Fruit fly (Drosophila melanogaster): ENCODE results near the gene CG2865.
A peak's percentile ranks its signal among the peaks of the same experiment; 100 is the strongest.

Gene CG2865

dm6 chrX:2259763-2260162 lies 33.4 kb downstream of the CG2865 start, which contains the start of gene CG3078:
TSS of gene CG3078 (minus strand) at chrX:2259863.
- no peak for TF ChIP-seq HLH106 (tag; optimal IDR thresholded peaks at IDR 0.05)
- no peak for TF ChIP-seq tai (GFP tag; optimal IDR thresholded peaks at IDR 0.05)
- TF ChIP-seq h (GFP tag; optimal IDR thresholded peaks at IDR 0.05): no peak
- no peak for TF ChIP-seq sage (GFP tag; optimal IDR thresholded peaks at IDR 0.05)
- no peak for TF ChIP-seq Myc (optimal IDR thresholded peaks at IDR 0.05)
- no peak for TF ChIP-seq Hr78 (GFP tag; optimal IDR thresholded peaks at IDR 0.05)
- TF ChIP-seq Sp1 (GFP tag; optimal IDR thresholded peaks at IDR 0.05): no peak
- TF ChIP-seq Hr83 (GFP tag; optimal IDR thresholded peaks at IDR 0.05; ENCODE audit: poor library complexity, severe bottlenecking): no peak
- TF ChIP-seq fru (GFP tag; optimal IDR thresholded peaks at IDR 0.05): no peak
- TF ChIP-seq brk (GFP tag; optimal IDR thresholded peaks at IDR 0.05): no peak
- no peak for TF ChIP-seq CrebA (GFP tag; optimal IDR thresholded peaks at IDR 0.05; ENCODE audit: borderline replicate concordance)
- TF ChIP-seq dl (GFP tag; optimal IDR thresholded peaks at IDR 0.05; ENCODE audit: insufficient read depth in 1 of 2, partially characterized antibody in 2 of 2): no peak
- TF ChIP-seq Dif (GFP tag; optimal IDR thresholded peaks at IDR 0.05; ENCODE audit: partially characterized antibody): no peak
- no peak for TF ChIP-seq psq (GFP tag; optimal IDR thresholded peaks at IDR 0.05)
- no peak for TF ChIP-seq sv (GFP tag; optimal IDR thresholded peaks at IDR 0.05)
- TF ChIP-seq Jra (GFP tag; optimal IDR thresholded peaks at IDR 0.05): no peak
- TF ChIP-seq foxo (GFP tag; optimal IDR thresholded peaks at IDR 0.05): no peak
- TF ChIP-seq ey (GFP tag; optimal IDR thresholded peaks at IDR 0.05): no peak

dm6 chrX:2258602-2259233 lies 34.5 kb downstream of the CG2865 start:
- TF ChIP-seq tai (GFP tag; optimal IDR thresholded peaks at IDR 0.05): no peak
- TF ChIP-seq Myc (optimal IDR thresholded peaks at IDR 0.05): no peak
- TF ChIP-seq h (GFP tag; optimal IDR thresholded peaks at IDR 0.05): no peak
- no peak for TF ChIP-seq rgr (GFP tag; optimal IDR thresholded peaks at IDR 0.05)
- no peak for TF ChIP-seq Mio (GFP tag; optimal IDR thresholded peaks at IDR 0.05)
- TF ChIP-seq sage (GFP tag; optimal IDR thresholded peaks at IDR 0.05): no peak
- no peak for TF ChIP-seq GATAd (GFP tag; optimal IDR thresholded peaks at IDR 0.05)
- no peak for TF ChIP-seq Jra (GFP tag; optimal IDR thresholded peaks at IDR 0.05)
- TF ChIP-seq Dif (GFP tag; optimal IDR thresholded peaks at IDR 0.05; ENCODE audit: partially characterized antibody): no peak
- no peak for TF ChIP-seq foxo (GFP tag; optimal IDR thresholded peaks at IDR 0.05)
- TF ChIP-seq Rel (GFP tag; optimal IDR thresholded peaks at IDR 0.05): no peak
- no peak for TF ChIP-seq Rel (tag; optimal IDR thresholded peaks at IDR 0.05)
- TF ChIP-seq sv (GFP tag; optimal IDR thresholded peaks at IDR 0.05): no peak
- TF ChIP-seq jim (GFP tag; optimal IDR thresholded peaks at IDR 0.05): no peak
- TF ChIP-seq usp (GFP tag; optimal IDR thresholded peaks at IDR 0.05): no peak
- no peak for TF ChIP-seq CG9705 (GFP tag; optimal IDR thresholded peaks at IDR 0.05)
- no peak for TF ChIP-seq Hr78 (GFP tag; optimal IDR thresholded peaks at IDR 0.05)
- TF ChIP-seq CG32264 (GFP tag; optimal IDR thresholded peaks at IDR 0.05): no peak

DNA sequence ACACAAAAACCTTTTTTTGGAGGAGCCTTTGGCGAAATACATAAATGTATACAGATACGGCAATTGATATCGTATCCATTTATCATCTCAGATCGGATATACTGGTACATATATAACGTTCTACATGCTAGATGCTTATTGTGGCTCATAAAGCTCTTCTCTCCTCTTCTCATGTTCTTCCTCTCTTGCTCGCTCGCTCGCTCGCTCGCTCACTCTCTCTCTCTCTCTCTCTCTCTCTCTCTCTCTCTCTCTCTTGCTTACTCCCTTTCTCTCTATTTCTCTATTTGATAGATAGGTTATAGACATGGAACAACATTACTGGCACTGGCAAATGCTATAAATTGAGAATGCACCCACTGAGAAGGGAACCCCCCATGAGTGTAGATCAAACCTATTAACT lies 38.2 kb downstream of the CG2865 start:
- TF ChIP-seq Hr78 (GFP tag; optimal IDR thresholded peaks at IDR 0.05) (no peak), rgr (GFP tag; optimal IDR thresholded peaks at IDR 0.05) (no peak), woc (GFP tag; optimal IDR thresholded peaks at IDR 0.05) (no peak), Hnf4 (GFP tag; optimal IDR thresholded peaks at IDR 0.05) (no peak), sv (GFP tag; optimal IDR thresholded peaks at IDR 0.05) (no peak), tai (GFP tag; optimal IDR thresholded peaks at IDR 0.05) (no peak)

dm6 chrX:2254020-2254626 lies 39.1 kb downstream of the CG2865 start, which contains the start of gene CG3091:
TSS of gene CG3091 (minus strand) at chrX:2254197.
- TF ChIP-seq Hr83 (GFP tag; optimal IDR thresholded peaks at IDR 0.05; ENCODE audit: poor library complexity, severe bottlenecking) (no peak), dmrt93B (GFP tag; optimal IDR thresholded peaks at IDR 0.05) (no peak), h (GFP tag; optimal IDR thresholded peaks at IDR 0.05) (peak; percentile 16)

dm6 chrX:2251688-2252087 lies 41.5 kb downstream of the CG2865 start, which contains the start of gene CG3191:
TSS of gene CG3191 (minus strand) at chrX:2251993.
- TF ChIP-seq br (GFP tag; optimal IDR thresholded peaks at IDR 0.05): no peak
- TF ChIP-seq HLH106 (tag; optimal IDR thresholded peaks at IDR 0.05): no peak
- no peak for TF ChIP-seq CG32264 (GFP tag; optimal IDR thresholded peaks at IDR 0.05)
- no peak for TF ChIP-seq dmrt93B (GFP tag; optimal IDR thresholded peaks at IDR 0.05)
- no peak for TF ChIP-seq CrebA (GFP tag; optimal IDR thresholded peaks at IDR 0.05; ENCODE audit: borderline replicate concordance)
- TF ChIP-seq N (GFP tag; optimal IDR thresholded peaks at IDR 0.05): no peak
- no peak for TF ChIP-seq Myc (optimal IDR thresholded peaks at IDR 0.05)
- no peak for TF ChIP-seq Mio (GFP tag; optimal IDR thresholded peaks at IDR 0.05)
- no peak for TF ChIP-seq ey (GFP tag; optimal IDR thresholded peaks at IDR 0.05)

Measured in whole organism, wandering third instar larva.